Fruit fly (Drosophila melanogaster): Measurements from ENCODE around the gene toy.

- no peak for TF ChIP-seq CG8478 (optimal IDR thresholded peaks at IDR 0.05)
- no peak for TF ChIP-seq CTCF (optimal IDR thresholded peaks at IDR 0.05)
Observed at dm6 chr4:1008444-1008843, 18.9 kb downstream of the toy start.

Data from S2 (cell line).